Worm (Caenorhabditis elegans) whole organism, midembryonic: Measurements from ENCODE around the gene srx-117.

ENCODE experiments used
- med-1 ChIP-seq: sonication (generic microtip); optimal IDR thresholded peaks from 2 replicates; lab custom pipeline; 2017; ENCODE audit warnings: missing genetic modification characterization, mild to moderate bottlenecking, missing compliant biosample characterization, antibody characterized with exemption, missing genetic modification reagents; ENCODE audit not compliant: insufficient read depth
- ref-1 ChIP-seq: fragments of 200-800 bp; sonication (Bioruptor generic); conservative IDR thresholded peaks from 2 replicates; pipeline ENCODE4 v1.3.6; 2022; ENCODE audit warnings: missing genetic modification reagents, missing genetic modification characterization, missing compliant biosample characterization

- TF ChIP-seq med-1, result no peak
- TF ChIP-seq ref-1 (GFP tag; lab: Robert Waterston, UW), result no peak
Measured at ce11 chrV:5660604-5661209, 16.4 kb downstream of the srx-117 start, which contains the start of the genes mut-14 and C14C11.2.
